Worm (Caenorhabditis elegans) whole organism, L1 larva: ENCODE measurements around the gene Y42H9AR.4.

Source experiments
- C04F5.9 ChIP-seq: sonication (generic microtip); optimal IDR thresholded peaks from 2 replicates; lab custom pipeline; 2016; ENCODE audit warnings: missing genetic modification characterization, missing compliant biosample characterization
- C34B4.2 ChIP-seq: sonication (generic microtip); optimal IDR thresholded peaks from 2 replicates; lab custom pipeline; 2017; ENCODE audit warnings: mild to moderate bottlenecking, missing genetic modification characterization, missing compliant biosample characterization
- F16B12.6 ChIP-seq: fragments of 150-350 bp; optimal IDR thresholded peaks from 2 replicates; lab custom pipeline; 2014; ENCODE audit warnings: missing biosample characterization, missing genetic modification characterization
- Y116A8C.19 ChIP-seq: sonication (generic microtip); optimal IDR thresholded peaks from 2 replicates; lab custom pipeline; 2016; ENCODE audit warnings: missing compliant biosample characterization, missing genetic modification characterization, borderline replicate concordance
- alr-1 ChIP-seq: fragments of 200-800 bp; sonication (Bioruptor generic); optimal IDR thresholded peaks from 2 replicates; lab custom pipeline; 2018; ENCODE audit warnings: borderline replicate concordance, mild to moderate bottlenecking, missing genetic modification characterization, missing compliant biosample characterization
- ceh-63 ChIP-seq: fragments of 200-800 bp; sonication (Bioruptor generic); optimal IDR thresholded peaks from 2 replicates; lab custom pipeline; 2018; ENCODE audit warnings: mild to moderate bottlenecking, missing genetic modification characterization, missing compliant biosample characterization
- ceh-8 ChIP-seq: fragments of 200-800 bp; sonication (Bioruptor generic); optimal IDR thresholded peaks from 2 replicates; lab custom pipeline; 2018; ENCODE audit warnings: mild to moderate bottlenecking, missing genetic modification characterization, moderate library complexity, missing compliant biosample characterization
- ceh-82 ChIP-seq, 3 experiments: fragments of 150-350 bp in 1 of 3; sonication (generic microtip) in 2 of 3; optimal IDR thresholded peaks; 2 replicates each; lab custom pipeline; 2014 to 2017; ENCODE audit warnings: missing biosample characterization in 3 of 3, missing genetic modification characterization in 3 of 3
- ceh-88 ChIP-seq: fragments of 200-800 bp; sonication (Bioruptor generic); IDR thresholded peaks from 2 replicates; pipeline ENCODE4 v1.3.6; 2022; ENCODE audit warnings: missing genetic modification characterization, missing compliant biosample characterization
- efl-1 ChIP-seq, 4 experiments: fragments of 150-350 bp; optimal IDR thresholded peaks in 3 of 4; peaks in 1 of 4; 1 replicate in 1 of 4; 2 replicates in 3 of 4; lab custom pipeline; 2014; ENCODE audit warnings: missing biosample characterization in 2 of 4, missing genetic modification characterization in 2 of 4, missing genetic modification reagents in 2 of 4
- efl-3 ChIP-seq: fragments of 200-800 bp; sonication (Bioruptor generic); optimal IDR thresholded peaks from 2 replicates; lab custom pipeline; 2018; ENCODE audit warnings: mild to moderate bottlenecking, missing genetic modification characterization, missing compliant biosample characterization
- egl-13 ChIP-seq: sonication (generic microtip); optimal IDR thresholded peaks from 2 replicates; lab custom pipeline; 2016; ENCODE audit warnings: missing genotype, missing genetic modification reagents, missing genetic modification characterization, missing compliant biosample characterization
- elt-2 ChIP-seq: sonication (generic microtip); optimal IDR thresholded peaks from 2 replicates; lab custom pipeline; 2016; ENCODE audit warnings: missing genetic modification characterization, mild to moderate bottlenecking, inconsistent platforms, missing compliant biosample characterization, missing genetic modification reagents
- elt-3 ChIP-seq, 6 experiments: fragments of 150-350 bp in 1 of 6; sonication (generic microtip); optimal IDR thresholded peaks; 2 replicates each; lab custom pipeline; 2017 to 2018; ENCODE audit warnings: missing biosample characterization in 6 of 6, missing genetic modification characterization in 6 of 6, inconsistent platforms in 1 of 6
- ets-5 ChIP-seq: fragments of 200-800 bp; sonication (Bioruptor generic); IDR thresholded peaks from 2 replicates; pipeline ENCODE4 v1.3.6; 2022; ENCODE audit warnings: missing genetic modification characterization, missing compliant biosample characterization
- fkh-10 ChIP-seq: sonication (generic microtip); optimal IDR thresholded peaks from 2 replicates; lab custom pipeline; 2017; ENCODE audit warnings: missing biosample characterization, missing genetic modification reagents, missing genetic modification characterization
- fkh-4 ChIP-seq: sonication (generic microtip); optimal IDR thresholded peaks from 2 replicates; lab custom pipeline; 2016; ENCODE audit warnings: missing compliant biosample characterization, missing genetic modification characterization, borderline replicate concordance
- hlh-17 ChIP-seq: fragments of 200-800 bp; sonication (Bioruptor generic); optimal IDR thresholded peaks from 2 replicates; lab custom pipeline; 2018; ENCODE audit warnings: missing genetic modification characterization, mild to moderate bottlenecking, missing compliant biosample characterization, moderate library complexity, borderline replicate concordance
- lin-13 ChIP-seq: fragments of 150-350 bp; optimal IDR thresholded peaks from 2 replicates; lab custom pipeline; 2014; ENCODE audit warnings: missing biosample characterization, missing genetic modification reagents, missing genetic modification characterization
- lin-15B ChIP-seq: fragments of 150-350 bp; sonication (generic microtip); optimal IDR thresholded peaks from 3 replicates; lab custom pipeline; 2014; ENCODE audit warnings: missing biosample characterization, missing genetic modification characterization
- lin-39 ChIP-seq: fragments of 150-350 bp; optimal IDR thresholded peaks from 2 replicates; lab custom pipeline; 2014; ENCODE audit warnings: missing biosample characterization, missing genetic modification reagents, missing genetic modification characterization
- lir-3 ChIP-seq: sonication (generic microtip); optimal IDR thresholded peaks from 2 replicates; lab custom pipeline; 2016; ENCODE audit warnings: mild to moderate bottlenecking, missing genetic modification characterization, moderate library complexity, missing compliant biosample characterization; ENCODE audit not compliant: poor library complexity
- mab-9 ChIP-seq: fragments of 200-800 bp; sonication (Bioruptor generic); IDR thresholded peaks from 2 replicates; pipeline ENCODE4 v1.3.6; 2022; ENCODE audit warnings: missing genetic modification reagents, missing genetic modification characterization, missing compliant biosample characterization
- mdl-1 ChIP-seq, 2 experiments: fragments of 150-350 bp; optimal IDR thresholded peaks; 2 replicates each; lab custom pipeline; 2014 to 2017; ENCODE audit warnings: missing biosample characterization in 2 of 2, missing genetic modification characterization in 2 of 2, inconsistent platforms in 1 of 2
- mep-1 ChIP-seq: fragments of 150-350 bp; optimal IDR thresholded peaks from 2 replicates; lab custom pipeline; 2014; ENCODE audit warnings: missing biosample characterization, missing genetic modification characterization
- nhr-12 ChIP-seq: sonication (generic microtip); optimal IDR thresholded peaks from 2 replicates; lab custom pipeline; 2017; ENCODE audit warnings: missing biosample characterization, missing genetic modification characterization
- nhr-19 ChIP-seq: fragments of 200-800 bp; sonication (Bioruptor generic); conservative IDR thresholded peaks from 2 replicates; pipeline ENCODE4 v1.3.6; 2022; ENCODE audit warnings: missing genetic modification characterization, missing compliant biosample characterization
- nhr-20 ChIP-seq: sonication (generic microtip); optimal IDR thresholded peaks from 2 replicates; lab custom pipeline; 2016; ENCODE audit warnings: mild to moderate bottlenecking, missing genetic modification characterization, missing compliant biosample characterization
- nhr-28 ChIP-seq: fragments of 150-350 bp; optimal IDR thresholded peaks from 2 replicates; lab custom pipeline; 2014; ENCODE audit warnings: missing biosample characterization, missing genetic modification characterization
- nhr-47 ChIP-seq: sonication (generic microtip); optimal IDR thresholded peaks from 2 replicates; lab custom pipeline; 2016; ENCODE audit warnings: mild to moderate bottlenecking, missing genetic modification characterization, moderate library complexity, missing compliant biosample characterization
- nhr-71 ChIP-seq: sonication (generic microtip); optimal IDR thresholded peaks from 2 replicates; lab custom pipeline; 2016; ENCODE audit warnings: mild to moderate bottlenecking, missing genetic modification characterization, moderate library complexity, missing compliant biosample characterization
- nhr-77 ChIP-seq: fragments of 150-350 bp; optimal IDR thresholded peaks from 2 replicates; lab custom pipeline; 2014; ENCODE audit warnings: missing biosample characterization, missing genetic modification characterization
- nhr-84 ChIP-seq: sonication (generic microtip); optimal IDR thresholded peaks from 2 replicates; lab custom pipeline; 2017; ENCODE audit warnings: missing biosample characterization, missing genetic modification characterization
- pag-3 ChIP-seq: sonication (generic microtip); optimal IDR thresholded peaks from 2 replicates; lab custom pipeline; 2017; ENCODE audit warnings: missing genetic modification characterization, mild to moderate bottlenecking, missing compliant biosample characterization, antibody characterized with exemption, borderline replicate concordance; ENCODE audit not compliant: insufficient read depth
- pax-3 ChIP-seq: fragments of 200-800 bp; sonication (Bioruptor generic); optimal IDR thresholded peaks from 2 replicates; lab custom pipeline; 2018; ENCODE audit warnings: mild to moderate bottlenecking, missing genetic modification characterization, moderate library complexity, missing compliant biosample characterization
- pqm-1 ChIP-seq: sonication (generic microtip); optimal IDR thresholded peaks from 3 replicates; lab custom pipeline; 2017; ENCODE audit warnings: missing biosample characterization, missing genetic modification characterization
- rnt-1 ChIP-seq: sonication (generic microtip); optimal IDR thresholded peaks from 2 replicates; lab custom pipeline; 2016; ENCODE audit warnings: mild to moderate bottlenecking, missing genetic modification characterization, moderate library complexity, missing compliant biosample characterization
- skn-1 ChIP-seq: fragments of 150-350 bp; optimal IDR thresholded peaks from 2 replicates; lab custom pipeline; 2014; ENCODE audit warnings: missing biosample characterization, missing genetic modification characterization
- sox-4 ChIP-seq: sonication (generic microtip); optimal IDR thresholded peaks from 2 replicates; lab custom pipeline; 2016; ENCODE audit warnings: missing genetic modification characterization, missing compliant biosample characterization
- sup-37 ChIP-seq: fragments of 200-800 bp; sonication (Bioruptor generic); optimal IDR thresholded peaks from 2 replicates; lab custom pipeline; 2018; ENCODE audit warnings: mild to moderate bottlenecking, missing genetic modification characterization, missing compliant biosample characterization
- swsn-7 ChIP-seq: sonication (generic microtip); optimal IDR thresholded peaks from 2 replicates; lab custom pipeline; 2016; ENCODE audit warnings: missing genetic modification characterization, missing compliant biosample characterization
- unc-130 ChIP-seq: fragments of 150-350 bp; optimal IDR thresholded peaks from 2 replicates; lab custom pipeline; 2017; ENCODE audit warnings: missing biosample characterization, missing genetic modification characterization, inconsistent platforms
- unc-62 ChIP-seq: fragments of 150-350 bp; optimal IDR thresholded peaks from 2 replicates; lab custom pipeline; 2014; ENCODE audit warnings: missing biosample characterization, missing genetic modification reagents, missing genetic modification characterization
- vab-15 ChIP-seq: sonication (generic microtip); optimal IDR thresholded peaks from 2 replicates; lab custom pipeline; 2017; ENCODE audit warnings: missing genotype, mild to moderate bottlenecking, missing genetic modification characterization, missing compliant biosample characterization
- xbp-1 ChIP-seq: sonication (generic microtip); optimal IDR thresholded peaks from 2 replicates; lab custom pipeline; 2016; ENCODE audit warnings: missing genetic modification characterization, missing compliant biosample characterization
- zag-1 ChIP-seq: fragments of 150-350 bp; optimal IDR thresholded peaks from 2 replicates; lab custom pipeline; 2014; ENCODE audit warnings: missing biosample characterization, missing genetic modification characterization
- zip-4 ChIP-seq: fragments of 200-800 bp; sonication (Bioruptor generic); optimal IDR thresholded peaks from 2 replicates; lab custom pipeline; 2018; ENCODE audit warnings: mild to moderate bottlenecking, missing genetic modification characterization, moderate library complexity, missing compliant biosample characterization
- ztf-11 ChIP-seq, 2 experiments: sonication (generic microtip); optimal IDR thresholded peaks; 2 replicates each; lab custom pipeline; 2016 to 2017; ENCODE audit warnings: missing genetic modification characterization in 2 of 2, missing biosample characterization in 1 of 2, missing compliant biosample characterization in 1 of 2
- ztf-4 ChIP-seq: fragments of 150-350 bp; optimal IDR thresholded peaks from 2 replicates; lab custom pipeline; 2014; ENCODE audit warnings: missing biosample characterization, missing genetic modification characterization

Gene Y42H9AR.4

DNA sequence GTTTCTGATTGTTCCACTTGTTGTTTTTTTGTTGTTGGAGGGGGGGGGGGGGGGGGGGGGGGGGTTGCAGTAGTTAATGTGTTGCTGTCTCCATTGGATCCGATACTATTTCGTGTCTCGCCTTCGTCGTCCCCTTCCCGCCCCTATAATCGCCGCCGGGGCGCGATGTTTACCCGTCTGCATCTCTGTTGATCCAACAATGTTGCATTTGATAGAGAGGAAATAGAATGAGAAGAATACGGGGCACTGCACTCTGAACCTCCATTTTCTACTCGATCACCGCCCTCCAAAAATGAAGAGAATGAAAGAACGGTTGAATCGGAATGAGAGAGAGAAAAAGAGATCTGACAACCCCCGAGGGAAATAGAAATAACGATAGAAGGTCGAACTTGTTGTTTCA is 44.3 kb downstream of the Y42H9AR.4 start (continued):
- TF ChIP-seq alr-1 (tag; lab: Kevin White, UChicago), result no peak
- no peak for TF ChIP-seq nhr-47 (tag; lab: Kevin White, UChicago)
- TF ChIP-seq efl-3 (GFP tag; lab: Kevin White, UChicago), result no peak
- no peak; the same call in 1 of the 2 replicates for TF ChIP-seq nhr-19 (GFP tag; lab: Robert Waterston, UW)
- TF ChIP-seq lin-39, result no peak

DNA sequence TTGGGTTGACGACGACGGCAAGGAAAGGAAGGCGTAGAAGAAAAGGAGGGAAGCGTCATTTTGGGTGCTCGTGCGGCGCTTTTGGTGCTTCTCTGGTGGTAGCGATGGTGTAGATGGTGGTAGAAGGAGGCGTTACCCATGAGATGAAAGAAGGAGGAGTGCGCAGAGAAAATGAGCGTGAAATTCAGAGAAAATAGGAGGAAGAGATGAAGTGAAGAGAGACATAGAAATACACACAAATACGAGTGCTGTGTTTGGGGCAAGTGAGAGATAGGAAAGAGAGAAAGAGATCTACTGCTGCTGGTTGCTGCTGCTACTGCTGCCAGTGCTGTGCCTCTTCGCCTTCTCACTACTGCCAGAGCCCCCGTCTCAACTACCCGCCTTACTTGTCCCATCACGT is 45.4 kb downstream of the Y42H9AR.4 start:
- TF ChIP-seq unc-130 (tag; lab: Kevin White, UChicago) (no peak), nhr-12 (tag; lab: Kevin White, UChicago) (no peak), Y116A8C.19 (tag; lab: Kevin White, UChicago) (no peak), C04F5.9 (tag; lab: Kevin White, UChicago) (no peak), nhr-47 (tag; lab: Kevin White, UChicago) (peak; percentile 34), elt-3 (tag; optimal IDR thresholded peaks at IDR 0.05; lab: Kevin White, UChicago) (no peak), nhr-20 (tag; lab: Kevin White, UChicago) (peak; percentile 26), C34B4.2 (no peak), mep-1 (tag; lab: Kevin White, UChicago) (peak; percentile 26), sup-37 (GFP tag; lab: Kevin White, UChicago) (no peak), hlh-17 (GFP tag; lab: Kevin White, UChicago) (no peak), egl-13 (no peak), lir-3 (peak; percentile 14), ceh-63 (GFP tag; lab: Kevin White, UChicago) (no peak), lin-15B (tag; lab: Kevin White, UChicago) (no peak), ceh-82 (tag; optimal IDR thresholded peaks at IDR 0.05; lab: Kevin White, UChicago) (peak in 2 of 3 experiments; percentile 11 to 44), vab-15 (tag; lab: Kevin White, UChicago) (no peak), pqm-1 (tag; lab: Kevin White, UChicago) (no peak), xbp-1 (tag; lab: Kevin White, UChicago) (peak; percentile 18), unc-62 (GFP tag; lab: Kevin White, UChicago) (no peak), zip-4 (no peak), nhr-28 (tag; lab: Kevin White, UChicago) (no peak), zag-1 (tag; lab: Kevin White, UChicago) (no peak), pax-3 (tag; lab: Kevin White, UChicago) (no peak), mab-9 (GFP tag; lab: Robert Waterston, UW) (no peak), mdl-1 (tag; optimal IDR thresholded peaks at IDR 0.05; lab: Kevin White, UChicago) (no peak), alr-1 (tag; lab: Kevin White, UChicago) (no peak), fkh-10 (no peak), ztf-11 (tag; optimal IDR thresholded peaks at IDR 0.05; lab: Kevin White, UChicago) (peak in 1 of 2 experiments; percentile 13), fkh-4 (tag; lab: Kevin White, UChicago) (no peak), ets-5 (GFP tag; lab: Robert Waterston, UW) (no peak), nhr-84 (tag; lab: Kevin White, UChicago) (no peak), ztf-4 (tag; lab: Kevin White, UChicago) (no peak), swsn-7 (peak; percentile 50), lin-13 (GFP tag; lab: Kevin White, UChicago) (no peak), sox-4 (tag; lab: Kevin White, UChicago) (no peak), elt-2 (tag; lab: Kevin White, UChicago) (no peak), efl-1 (optimal IDR thresholded peaks at IDR 0.05; lab: Kevin White, UChicago) (peak; percentile 18 to 42), efl-1 (GFP tag; optimal IDR thresholded peaks at IDR 0.05 in 1 of 2; lab: Kevin White, UChicago) (no peak), rnt-1 (tag; lab: Kevin White, UChicago) (peak; percentile 43), F16B12.6 (tag; lab: Kevin White, UChicago) (no peak), skn-1 (no peak), nhr-71 (tag; lab: Kevin White, UChicago) (peak; percentile 56), pag-3 (no peak), ceh-8 (no peak), nhr-77 (tag; lab: Kevin White, UChicago) (no peak), ceh-88 (GFP tag; lab: Robert Waterston, UW) (no peak)
